Worm (Caenorhabditis elegans) whole organism, L1 larva: ENCODE measurements around the gene R01E6.7.

Experiments used
- C04F5.9 ChIP-seq: sonication (generic microtip); optimal IDR thresholded peaks from 2 replicates; lab custom pipeline; 2016; ENCODE audit warnings: missing genetic modification characterization, missing compliant biosample characterization
- C16A3.4 ChIP-seq: fragments of 150-350 bp; optimal IDR thresholded peaks from 2 replicates; lab custom pipeline; 2014; ENCODE audit warnings: missing biosample characterization, missing genetic modification characterization
- Y116A8C.19 ChIP-seq: sonication (generic microtip); optimal IDR thresholded peaks from 2 replicates; lab custom pipeline; 2016; ENCODE audit warnings: missing compliant biosample characterization, missing genetic modification characterization, borderline replicate concordance
- aly-2 ChIP-seq: fragments of 150-350 bp; optimal IDR thresholded peaks from 2 replicates; lab custom pipeline; 2014; ENCODE audit warnings: missing biosample characterization, missing genetic modification characterization
- ama-1 ChIP-seq: fragments of 150-350 bp; optimal IDR thresholded peaks from 2 replicates; lab custom pipeline; 2014
- ceh-63 ChIP-seq: fragments of 200-800 bp; sonication (Bioruptor generic); optimal IDR thresholded peaks from 2 replicates; lab custom pipeline; 2018; ENCODE audit warnings: mild to moderate bottlenecking, missing genetic modification characterization, missing compliant biosample characterization
- ceh-8 ChIP-seq: fragments of 200-800 bp; sonication (Bioruptor generic); optimal IDR thresholded peaks from 2 replicates; lab custom pipeline; 2018; ENCODE audit warnings: mild to moderate bottlenecking, missing genetic modification characterization, moderate library complexity, missing compliant biosample characterization
- ceh-82 ChIP-seq, 3 experiments: fragments of 150-350 bp in 1 of 3; sonication (generic microtip) in 2 of 3; optimal IDR thresholded peaks; 2 replicates each; lab custom pipeline; 2014 to 2017; ENCODE audit warnings: missing biosample characterization in 3 of 3, missing genetic modification characterization in 3 of 3
- dpl-1 ChIP-seq, 3 experiments: fragments of 150-350 bp in 2 of 3; sonication (generic microtip) in 1 of 3; optimal IDR thresholded peaks; 2 replicates each; lab custom pipeline; 2014 to 2017; ENCODE audit warnings: missing biosample characterization in 3 of 3, missing genetic modification characterization in 3 of 3, missing genetic modification reagents in 3 of 3
- dsc-1 ChIP-seq: sonication (generic microtip); optimal IDR thresholded peaks from 2 replicates; lab custom pipeline; 2016; ENCODE audit warnings: mild to moderate bottlenecking, missing genetic modification characterization, missing compliant biosample characterization
- efl-1 ChIP-seq, 4 experiments: fragments of 150-350 bp; optimal IDR thresholded peaks in 3 of 4; peaks in 1 of 4; 1 replicate in 1 of 4; 2 replicates in 3 of 4; lab custom pipeline; 2014; ENCODE audit warnings: missing biosample characterization in 2 of 4, missing genetic modification characterization in 2 of 4, missing genetic modification reagents in 2 of 4
- efl-3 ChIP-seq: fragments of 200-800 bp; sonication (Bioruptor generic); optimal IDR thresholded peaks from 2 replicates; lab custom pipeline; 2018; ENCODE audit warnings: mild to moderate bottlenecking, missing genetic modification characterization, missing compliant biosample characterization
- egl-13 ChIP-seq: sonication (generic microtip); optimal IDR thresholded peaks from 2 replicates; lab custom pipeline; 2016; ENCODE audit warnings: missing genotype, missing genetic modification reagents, missing genetic modification characterization, missing compliant biosample characterization
- egl-27 ChIP-seq, 2 experiments: fragments of 150-350 bp in 1 of 2; sonication (generic microtip); optimal IDR thresholded peaks; 3 replicates each; lab custom pipeline; 2017 to 2018; ENCODE audit warnings: missing biosample characterization in 2 of 2, missing genetic modification characterization in 2 of 2, missing genetic modification reagents in 2 of 2
- elt-2 ChIP-seq: sonication (generic microtip); optimal IDR thresholded peaks from 2 replicates; lab custom pipeline; 2016; ENCODE audit warnings: missing genetic modification characterization, mild to moderate bottlenecking, inconsistent platforms, missing compliant biosample characterization, missing genetic modification reagents
- elt-3 ChIP-seq, 6 experiments: fragments of 150-350 bp in 1 of 6; sonication (generic microtip); optimal IDR thresholded peaks; 2 replicates each; lab custom pipeline; 2017 to 2018; ENCODE audit warnings: missing biosample characterization in 6 of 6, missing genetic modification characterization in 6 of 6, inconsistent platforms in 1 of 6
- ets-5 ChIP-seq: fragments of 200-800 bp; sonication (Bioruptor generic); IDR thresholded peaks from 2 replicates; pipeline ENCODE4 v1.3.6; 2022; ENCODE audit warnings: missing genetic modification characterization, missing compliant biosample characterization
- fkh-4 ChIP-seq: sonication (generic microtip); optimal IDR thresholded peaks from 2 replicates; lab custom pipeline; 2016; ENCODE audit warnings: missing compliant biosample characterization, missing genetic modification characterization, borderline replicate concordance
- grh-1 ChIP-seq: fragments of 200-800 bp; sonication (Bioruptor generic); IDR thresholded peaks from 2 replicates; pipeline ENCODE4 v1.3.6; 2022; ENCODE audit warnings: missing genetic modification reagents, missing genetic modification characterization, missing compliant biosample characterization
- hlh-4 ChIP-seq: sonication (generic microtip); optimal IDR thresholded peaks from 2 replicates; lab custom pipeline; 2016; ENCODE audit warnings: mild to moderate bottlenecking, missing genetic modification characterization, missing compliant biosample characterization
- hpl-2 ChIP-seq: fragments of 150-350 bp; optimal IDR thresholded peaks from 2 replicates; lab custom pipeline; 2014; ENCODE audit warnings: missing biosample characterization, missing genetic modification reagents, missing genetic modification characterization
- irx-1 ChIP-seq: sonication (generic microtip); optimal IDR thresholded peaks from 2 replicates; lab custom pipeline; 2016; ENCODE audit warnings: missing genetic modification characterization, missing compliant biosample characterization
- jun-1 ChIP-seq: fragments of 150-350 bp; optimal IDR thresholded peaks from 2 replicates; lab custom pipeline; 2014; ENCODE audit warnings: missing biosample characterization, missing genetic modification reagents, missing genetic modification characterization
- lin-13 ChIP-seq: fragments of 150-350 bp; optimal IDR thresholded peaks from 2 replicates; lab custom pipeline; 2014; ENCODE audit warnings: missing biosample characterization, missing genetic modification reagents, missing genetic modification characterization
- lin-14 ChIP-seq: fragments of 200-800 bp; sonication (Bioruptor generic); optimal IDR thresholded peaks from 2 replicates; lab custom pipeline; 2018; ENCODE audit warnings: mild to moderate bottlenecking, missing genetic modification characterization, moderate library complexity, missing compliant biosample characterization
- lin-15B ChIP-seq: fragments of 150-350 bp; sonication (generic microtip); optimal IDR thresholded peaks from 3 replicates; lab custom pipeline; 2014; ENCODE audit warnings: missing biosample characterization, missing genetic modification characterization
- lin-39 ChIP-seq: fragments of 150-350 bp; optimal IDR thresholded peaks from 2 replicates; lab custom pipeline; 2014; ENCODE audit warnings: missing biosample characterization, missing genetic modification reagents, missing genetic modification characterization
- lir-3 ChIP-seq: sonication (generic microtip); optimal IDR thresholded peaks from 2 replicates; lab custom pipeline; 2016; ENCODE audit warnings: mild to moderate bottlenecking, missing genetic modification characterization, moderate library complexity, missing compliant biosample characterization; ENCODE audit not compliant: poor library complexity
- mab-9 ChIP-seq: fragments of 200-800 bp; sonication (Bioruptor generic); IDR thresholded peaks from 2 replicates; pipeline ENCODE4 v1.3.6; 2022; ENCODE audit warnings: missing genetic modification reagents, missing genetic modification characterization, missing compliant biosample characterization
- mdl-1 ChIP-seq, 2 experiments: fragments of 150-350 bp; optimal IDR thresholded peaks; 2 replicates each; lab custom pipeline; 2014 to 2017; ENCODE audit warnings: missing biosample characterization in 2 of 2, missing genetic modification characterization in 2 of 2, inconsistent platforms in 1 of 2
- mef-2 ChIP-seq: fragments of 150-350 bp; optimal IDR thresholded peaks from 2 replicates; lab custom pipeline; 2014; ENCODE audit warnings: missing biosample characterization, missing genetic modification characterization
- nhr-19 ChIP-seq: fragments of 200-800 bp; sonication (Bioruptor generic); conservative IDR thresholded peaks from 2 replicates; pipeline ENCODE4 v1.3.6; 2022; ENCODE audit warnings: missing genetic modification characterization, missing compliant biosample characterization
- nhr-237 ChIP-seq: fragments of 150-350 bp; optimal IDR thresholded peaks from 2 replicates; lab custom pipeline; 2014; ENCODE audit warnings: missing biosample characterization, missing genetic modification characterization
- nhr-76 ChIP-seq: sonication (generic microtip); optimal IDR thresholded peaks from 2 replicates; lab custom pipeline; 2017; ENCODE audit warnings: missing biosample characterization, missing genetic modification characterization
- nhr-77 ChIP-seq: fragments of 150-350 bp; optimal IDR thresholded peaks from 2 replicates; lab custom pipeline; 2014; ENCODE audit warnings: missing biosample characterization, missing genetic modification characterization
- nhr-84 ChIP-seq: sonication (generic microtip); optimal IDR thresholded peaks from 2 replicates; lab custom pipeline; 2017; ENCODE audit warnings: missing biosample characterization, missing genetic modification characterization
- nhr-90 ChIP-seq: sonication (generic microtip); optimal IDR thresholded peaks from 2 replicates; lab custom pipeline; 2016; ENCODE audit warnings: mild to moderate bottlenecking, missing genetic modification characterization, missing compliant biosample characterization; ENCODE audit not compliant: poor library complexity
- pag-3 ChIP-seq: sonication (generic microtip); optimal IDR thresholded peaks from 2 replicates; lab custom pipeline; 2017; ENCODE audit warnings: missing genetic modification characterization, mild to moderate bottlenecking, missing compliant biosample characterization, antibody characterized with exemption, borderline replicate concordance; ENCODE audit not compliant: insufficient read depth
- pqm-1 ChIP-seq: sonication (generic microtip); optimal IDR thresholded peaks from 3 replicates; lab custom pipeline; 2017; ENCODE audit warnings: missing biosample characterization, missing genetic modification characterization
- rnt-1 ChIP-seq: sonication (generic microtip); optimal IDR thresholded peaks from 2 replicates; lab custom pipeline; 2016; ENCODE audit warnings: mild to moderate bottlenecking, missing genetic modification characterization, moderate library complexity, missing compliant biosample characterization
- skn-1 ChIP-seq: fragments of 150-350 bp; optimal IDR thresholded peaks from 2 replicates; lab custom pipeline; 2014; ENCODE audit warnings: missing biosample characterization, missing genetic modification characterization
- sox-4 ChIP-seq: sonication (generic microtip); optimal IDR thresholded peaks from 2 replicates; lab custom pipeline; 2016; ENCODE audit warnings: missing genetic modification characterization, missing compliant biosample characterization
- sptf-1 ChIP-seq: fragments of 150-350 bp; optimal IDR thresholded peaks from 2 replicates; lab custom pipeline; 2014; ENCODE audit warnings: missing biosample characterization, missing genetic modification characterization
- sup-37 ChIP-seq: fragments of 200-800 bp; sonication (Bioruptor generic); optimal IDR thresholded peaks from 2 replicates; lab custom pipeline; 2018; ENCODE audit warnings: mild to moderate bottlenecking, missing genetic modification characterization, missing compliant biosample characterization
- tlp-1 ChIP-seq: fragments of 150-350 bp; optimal IDR thresholded peaks from 2 replicates; lab custom pipeline; 2014; ENCODE audit warnings: missing biosample characterization, missing genetic modification characterization
- unc-130 ChIP-seq: fragments of 150-350 bp; optimal IDR thresholded peaks from 2 replicates; lab custom pipeline; 2017; ENCODE audit warnings: missing biosample characterization, missing genetic modification characterization, inconsistent platforms
- unc-30 ChIP-seq: sonication (generic microtip); optimal IDR thresholded peaks from 2 replicates; lab custom pipeline; 2017; ENCODE audit warnings: missing biosample characterization, missing genetic modification characterization
- unc-62 ChIP-seq: fragments of 150-350 bp; optimal IDR thresholded peaks from 2 replicates; lab custom pipeline; 2014; ENCODE audit warnings: missing biosample characterization, missing genetic modification reagents, missing genetic modification characterization
- unc-98 ChIP-seq: fragments of 200-800 bp; sonication (Bioruptor generic); IDR thresholded peaks from 2 replicates; pipeline ENCODE4 v1.3.6; 2022; ENCODE audit warnings: missing genetic modification characterization, missing compliant biosample characterization
- xbp-1 ChIP-seq: sonication (generic microtip); optimal IDR thresholded peaks from 2 replicates; lab custom pipeline; 2016; ENCODE audit warnings: missing genetic modification characterization, missing compliant biosample characterization
- zag-1 ChIP-seq: fragments of 150-350 bp; optimal IDR thresholded peaks from 2 replicates; lab custom pipeline; 2014; ENCODE audit warnings: missing biosample characterization, missing genetic modification characterization
- zip-4 ChIP-seq: fragments of 200-800 bp; sonication (Bioruptor generic); optimal IDR thresholded peaks from 2 replicates; lab custom pipeline; 2018; ENCODE audit warnings: mild to moderate bottlenecking, missing genetic modification characterization, moderate library complexity, missing compliant biosample characterization

R01E6.7 gene

DNA sequence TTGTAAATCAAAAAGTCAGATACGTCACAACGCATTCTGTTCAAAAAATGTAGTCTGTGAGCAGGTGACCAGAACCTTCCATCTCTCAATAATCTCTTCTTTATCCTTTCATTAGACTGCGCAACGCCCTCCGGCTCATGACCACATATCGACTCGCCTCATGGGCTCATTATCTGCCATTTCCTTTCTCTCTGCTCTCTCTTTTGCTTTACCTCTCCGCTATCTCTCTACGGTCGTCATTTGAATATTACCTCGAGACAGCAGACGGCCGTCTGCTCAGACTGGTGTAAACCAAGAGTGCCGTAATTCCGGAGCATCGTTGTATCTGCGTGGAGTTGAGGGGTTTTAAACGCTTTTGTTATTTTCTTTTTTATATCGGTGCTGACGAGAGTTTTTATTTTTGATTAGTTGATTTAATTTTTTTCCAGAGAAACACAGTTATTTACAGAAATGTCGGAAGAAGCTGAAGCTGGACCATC, 28.3 kb upstream of the R01E6.7 start, which contains the start of gene bra-1:
Gene bra-1 (plus strand): TSS at position 429 of the 479 bp plus-strand sequence.
- TF ChIP-seq unc-62 (GFP tag; lab: Kevin White, UChicago) (no peak), egl-13 (tag; lab: Kevin White, UChicago) (peak; percentile 86), ets-5 (no peak), nhr-77 (peak; percentile 23), lin-13 (GFP tag; lab: Kevin White, UChicago) (peak; percentile 20), hpl-2 (GFP tag; lab: Kevin White, UChicago) (no peak), efl-3 (no peak), dsc-1 (peak; percentile 90), sptf-1 (tag; lab: Kevin White, UChicago) (no peak), lin-39 (tag; lab: Kevin White, UChicago) (no peak), efl-1 (optimal IDR thresholded peaks at IDR 0.05; lab: Kevin White, UChicago) (peak; percentile 29 to 32), efl-1 (GFP tag; optimal IDR thresholded peaks at IDR 0.05 in 1 of 2; lab: Kevin White, UChicago) (peak; percentile 16 to 61), unc-30 (tag; lab: Kevin White, UChicago) (no peak), nhr-90 (tag; lab: Kevin White, UChicago) (no peak), ama-1 (lab: Kevin White, UChicago) (no peak), mab-9 (GFP tag; lab: Robert Waterston, UW) (no peak), ceh-63 (no peak), aly-2 (no peak), lin-15B (tag; lab: Kevin White, UChicago) (peak; percentile 12), unc-98 (no peak), elt-3 (tag; optimal IDR thresholded peaks at IDR 0.05; lab: Kevin White, UChicago) (no peak), sox-4 (tag; lab: Kevin White, UChicago) (peak; percentile 68), unc-130 (tag; lab: Kevin White, UChicago) (no peak), nhr-19 (GFP tag; lab: Robert Waterston, UW) (peak; percentile 12; the same call in 1 of the 2 replicates), mdl-1 (tag; optimal IDR thresholded peaks at IDR 0.05; lab: Kevin White, UChicago) (no peak), Y116A8C.19 (tag; lab: Kevin White, UChicago) (no peak), ceh-82 (tag; optimal IDR thresholded peaks at IDR 0.05; lab: Kevin White, UChicago) (peak in 1 of 3 experiments; percentile 68), lir-3 (tag; lab: Kevin White, UChicago) (no peak), nhr-76 (tag; lab: Kevin White, UChicago) (no peak), irx-1 (tag; lab: Kevin White, UChicago) (peak; percentile 33), hlh-4 (no peak), zag-1 (tag; lab: Kevin White, UChicago) (no peak), ceh-8 (GFP tag; lab: Kevin White, UChicago) (peak; percentile 46), nhr-84 (tag; lab: Kevin White, UChicago) (no peak), skn-1 (tag; lab: Kevin White, UChicago) (peak; percentile 27), xbp-1 (peak; percentile 59), dpl-1 (GFP tag; optimal IDR thresholded peaks at IDR 0.05; lab: Kevin White, UChicago) (peak in 2 of 3 experiments; percentile 26 to 54), zip-4 (no peak), fkh-4 (tag; lab: Kevin White, UChicago) (peak; percentile 10), grh-1 (GFP tag; lab: Robert Waterston, UW) (no peak), jun-1 (tag; lab: Kevin White, UChicago) (peak; percentile 60), pqm-1 (no peak), egl-27 (tag; optimal IDR thresholded peaks at IDR 0.05; lab: Kevin White, UChicago) (no peak), tlp-1 (tag; lab: Kevin White, UChicago) (no peak), sup-37 (GFP tag; lab: Kevin White, UChicago) (no peak), C04F5.9 (tag; lab: Kevin White, UChicago) (no peak), rnt-1 (tag; lab: Kevin White, UChicago) (peak; percentile 12), lin-14 (peak; percentile 84), mef-2 (tag; lab: Kevin White, UChicago) (no peak), C16A3.4 (tag; lab: Kevin White, UChicago) (peak; percentile 52), elt-2 (tag; lab: Kevin White, UChicago) (no peak), nhr-237 (tag; lab: Kevin White, UChicago) (no peak), pag-3 (tag; lab: Kevin White, UChicago) (no peak)
